Worm (Caenorhabditis elegans): Measurements from ENCODE around the gene srsx-15.

The srsx-15 gene

ce11 chrIV:5653649-5654048, 30.0 kb upstream of the srsx-15 start, which contains the start of gene clec-178:
Gene clec-178, plus strand, starts transcription at chrIV:5653949.
- TF ChIP-seq lag-1 (GFP tag; IDR thresholded peaks at IDR 0.05) (no peak), D2030.7 (GFP tag; IDR thresholded peaks at IDR 0.05) (no peak), Y56A3A.18 (GFP tag; IDR thresholded peaks at IDR 0.05) (peak; percentile 42; the same call in 1 of the 2 replicates), mel-28 (tag; optimal IDR thresholded peaks at IDR 0.05; ENCODE audit: borderline replicate concordance) (no peak), ceh-79 (tag; optimal IDR thresholded peaks at IDR 0.05) (no peak), ceh-58 (GFP tag; IDR thresholded peaks at IDR 0.05) (no peak), F10E7.11 (tag; optimal IDR thresholded peaks at IDR 0.05) (no peak)

DNA sequence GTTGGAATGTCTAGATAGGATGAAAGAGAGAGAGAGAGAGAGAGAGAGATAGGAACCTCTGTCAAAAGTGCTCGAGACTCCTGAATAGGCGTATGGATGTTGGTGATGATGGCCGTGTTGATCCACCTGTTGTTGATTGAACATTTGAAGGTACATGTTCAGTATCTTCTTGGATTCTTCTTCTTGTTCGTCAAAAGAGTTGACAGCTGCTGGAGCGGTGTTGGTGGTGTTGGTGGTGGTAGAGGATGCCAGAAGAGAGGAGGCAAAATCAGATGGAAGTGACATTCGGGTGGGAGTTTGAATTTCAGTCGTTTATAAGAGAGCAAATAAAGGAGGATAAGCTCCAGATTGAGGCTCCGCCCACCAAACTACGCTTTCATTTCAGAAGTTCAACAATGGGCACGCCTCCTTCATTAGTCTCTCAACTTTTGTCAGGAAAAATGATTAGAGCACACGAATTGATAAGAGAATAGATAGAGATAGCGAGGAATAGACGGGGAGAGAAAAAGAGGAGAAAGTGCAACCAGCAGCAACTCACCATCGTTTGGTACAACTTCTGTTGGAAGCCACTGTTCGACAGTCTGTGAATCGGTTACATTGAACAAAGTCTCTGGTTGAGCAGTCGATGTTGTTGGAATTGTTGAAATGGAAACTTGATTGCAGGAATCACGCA, 29.3 kb upstream of the srsx-15 start:
- TF ChIP-seq F33H1.4 (GFP tag; IDR thresholded peaks at IDR 0.05) (no peak), mxl-1 (tag; optimal IDR thresholded peaks at IDR 0.05) (no peak), nhr-80 (tag; optimal IDR thresholded peaks at IDR 0.05) (peak; percentile 43)

DNA sequence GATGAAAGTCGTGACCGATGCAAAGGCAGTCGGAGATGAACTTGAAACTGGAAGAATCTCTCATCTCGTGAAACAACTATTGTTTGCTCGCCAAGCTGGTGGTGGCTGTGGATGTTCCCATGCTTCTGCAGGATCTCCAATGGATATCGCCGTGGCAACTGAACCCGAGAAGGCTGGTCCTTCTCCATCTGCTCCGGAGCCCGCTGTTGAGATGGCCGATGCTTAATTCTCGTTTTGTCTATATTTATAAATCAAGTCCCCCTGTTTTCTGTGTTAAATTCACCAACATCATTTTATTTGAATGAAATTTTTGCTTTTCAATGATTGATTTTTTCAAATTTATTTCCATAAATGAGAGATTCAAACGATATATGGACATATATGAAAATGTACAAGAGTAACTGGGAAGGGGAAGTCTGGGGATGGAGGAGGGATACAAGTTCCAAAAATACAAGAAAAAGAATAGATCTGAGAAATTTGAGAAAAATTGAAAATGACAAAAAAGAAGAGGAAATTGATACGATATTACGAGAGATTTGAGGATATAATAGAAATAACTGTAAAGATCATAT, 27.2 kb upstream of the srsx-15 start:
- TF ChIP-seq attf-6 (GFP tag; IDR thresholded peaks at IDR 0.05) (peak; percentile 30; the same call in 1 of the 2 replicates), snpc-4 (GFP tag; optimal IDR thresholded peaks at IDR 0.05) (peak; percentile 57), snpc-4 (tag; optimal IDR thresholded peaks at IDR 0.05) (peak in 1 of 4 experiments; percentile 57), athp-1 (tag; optimal IDR thresholded peaks at IDR 0.05) (peak; percentile 65), atf-7 (tag; optimal IDR thresholded peaks at IDR 0.05) (peak; percentile 13), Y53G8AR.9 (GFP tag; conservative IDR thresholded peaks at IDR 0.05) (peak; percentile 70; the same call in 1 of the 2 replicates), B0336.3 (GFP tag; IDR thresholded peaks at IDR 0.05) (peak; percentile 73; the same call in 1 of the 2 replicates), hrde-1 (tag; optimal IDR thresholded peaks at IDR 0.05; ENCODE audit: borderline replicate concordance) (peak; percentile 39), C06A6.2 (GFP tag; conservative IDR thresholded peaks at IDR 0.05) (0 out of 2 replicates have a peak, but pooled peaks have one; percentile 14), zim-3 (tag; optimal IDR thresholded peaks at IDR 0.05) (no peak), repo-1 (tag; optimal IDR thresholded peaks at IDR 0.05) (peak; percentile 81), ama-1 (optimal IDR thresholded peaks at IDR 0.05) (no peak), ama-1 (GFP tag; optimal IDR thresholded peaks at IDR 0.05) (peak in 1 of 2 experiments; percentile 20), hlh-26 (GFP tag; conservative IDR thresholded peaks at IDR 0.05) (no peak), lin-26 (GFP tag; IDR thresholded peaks at IDR 0.05) (0 out of 2 replicates have a peak, but pooled peaks have one; percentile 32), Y53F4B.3 (GFP tag; IDR thresholded peaks at IDR 0.05) (peak; percentile 32; the same call in 1 of the 2 replicates), madf-8 (GFP tag; conservative IDR thresholded peaks at IDR 0.05) (no peak), nfyb-1 (GFP tag; IDR thresholded peaks at IDR 0.05) (0 out of 2 replicates have a peak, but pooled peaks have one; percentile 43), tbp1 (GFP tag; optimal IDR thresholded peaks at IDR 0.05) (no peak), C17E4.6 (GFP tag; IDR thresholded peaks at IDR 0.05) (no peak)

ce11 chrIV:5649073-5649583, 25.5 kb upstream of the srsx-15 start, which contains the start of gene csn-5:
Gene csn-5, plus strand, starts transcription at chrIV:5649533.
- TF ChIP-seq nhr-27 (tag; optimal IDR thresholded peaks at IDR 0.05) = no peak
- TF ChIP-seq T07F8.4 (tag; optimal IDR thresholded peaks at IDR 0.05) = no peak
- TF ChIP-seq zfh-2 (GFP tag; conservative IDR thresholded peaks at IDR 0.05) = no peak
- no peak for TF ChIP-seq ztf-3 (GFP tag; optimal IDR thresholded peaks at IDR 0.05)
- TF ChIP-seq attf-3 (GFP tag; conservative IDR thresholded peaks at IDR 0.05) = peak; percentile 90
- no peak for TF ChIP-seq snpc-4 (GFP tag; optimal IDR thresholded peaks at IDR 0.05)
- peak in 1 of 4 experiments; percentile 6 for TF ChIP-seq snpc-4 (tag; optimal IDR thresholded peaks at IDR 0.05)
- no peak for TF ChIP-seq dpl-1 (GFP tag; optimal IDR thresholded peaks at IDR 0.05)
- TF ChIP-seq ztf-28 (GFP tag; IDR thresholded peaks at IDR 0.05) = no peak
- TF ChIP-seq aptf-2 (GFP tag; conservative IDR thresholded peaks at IDR 0.05) = no peak
- TF ChIP-seq hmg-20 (GFP tag; IDR thresholded peaks at IDR 0.05) = no peak

Data from whole organism, young adult.